Worm (Caenorhabditis elegans): ENCODE results near the gene C01G6.4.
A peak's percentile ranks its signal among the peaks of the same experiment; 100 is the strongest.

The C01G6.4 gene

ce11 chrII:9283668-9284357 is 11.0 kb upstream of the C01G6.4 start (continued):
- TF ChIP-seq F16B12.6 (tag; optimal IDR thresholded peaks at IDR 0.05) (no peak), fkh-4 (tag; optimal IDR thresholded peaks at IDR 0.05; ENCODE audit: borderline replicate concordance) (no peak), nhr-12 (tag; optimal IDR thresholded peaks at IDR 0.05) (no peak), fkh-8 (tag; optimal IDR thresholded peaks at IDR 0.05) (peak; percentile 33), lin-13 (GFP tag; optimal IDR thresholded peaks at IDR 0.05) (peak; percentile 69), nhr-237 (tag; optimal IDR thresholded peaks at IDR 0.05) (no peak), lin-15B (tag; optimal IDR thresholded peaks at IDR 0.05) (no peak), dpl-1 (GFP tag; optimal IDR thresholded peaks at IDR 0.05) (peak in 2 of 3 experiments; percentile 19 to 51), ceh-90 (tag; optimal IDR thresholded peaks at IDR 0.05) (no peak), unc-86 (tag; optimal IDR thresholded peaks at IDR 0.05) (no peak), egl-27 (tag; optimal IDR thresholded peaks at IDR 0.05) (no peak), mdl-1 (tag; optimal IDR thresholded peaks at IDR 0.05) (peak in 1 of 2 experiments; percentile 98), nhr-71 (tag; optimal IDR thresholded peaks at IDR 0.05) (peak; percentile 95), unc-130 (tag; optimal IDR thresholded peaks at IDR 0.05) (peak; percentile 97), hlh-4 (tag; optimal IDR thresholded peaks at IDR 0.05) (no peak), blmp-1 (tag; optimal IDR thresholded peaks at IDR 0.05) (peak; percentile 79), swsn-7 (tag; optimal IDR thresholded peaks at IDR 0.05) (peak; percentile 64), ceh-8 (GFP tag; optimal IDR thresholded peaks at IDR 0.05) (no peak), snu-23 (GFP tag; optimal IDR thresholded peaks at IDR 0.05) (peak; percentile 86), sup-37 (GFP tag; optimal IDR thresholded peaks at IDR 0.05) (no peak), nhr-84 (tag; optimal IDR thresholded peaks at IDR 0.05) (no peak), skn-1 (tag; optimal IDR thresholded peaks at IDR 0.05) (peak; percentile 66), sptf-1 (tag; optimal IDR thresholded peaks at IDR 0.05) (no peak), nhr-28 (tag; optimal IDR thresholded peaks at IDR 0.05) (no peak), elt-3 (tag; optimal IDR thresholded peaks at IDR 0.05) (peak in 2 of 6 experiments; percentile 88 to 97), aly-2 (tag; optimal IDR thresholded peaks at IDR 0.05) (no peak), lin-39 (tag; optimal IDR thresholded peaks at IDR 0.05) (peak; percentile 87), fos-1 (tag; optimal IDR thresholded peaks at IDR 0.05) (no peak), ceh-63 (GFP tag; optimal IDR thresholded peaks at IDR 0.05) (no peak), sox-4 (tag; optimal IDR thresholded peaks at IDR 0.05) (no peak), nhr-20 (tag; optimal IDR thresholded peaks at IDR 0.05) (peak; percentile 93), nhr-11 (tag; optimal IDR thresholded peaks at IDR 0.05) (peak; percentile 79), lir-3 (tag; optimal IDR thresholded peaks at IDR 0.05; ENCODE audit: poor library complexity) (peak; percentile 69), ets-5 (GFP tag; IDR thresholded peaks at IDR 0.05) (no peak), zag-1 (tag; optimal IDR thresholded peaks at IDR 0.05) (no peak), nhr-85 (tag) (peak; percentile 93), ztf-4 (tag; optimal IDR thresholded peaks at IDR 0.05) (peak; percentile 48), ces-1 (GFP tag; optimal IDR thresholded peaks at IDR 0.05) (no peak), ceh-82 (tag; optimal IDR thresholded peaks at IDR 0.05) (no peak), snpc-4 (tag; optimal IDR thresholded peaks at IDR 0.05) (no peak), hlh-17 (GFP tag; optimal IDR thresholded peaks at IDR 0.05; ENCODE audit: borderline replicate concordance) (no peak), mep-1 (tag; optimal IDR thresholded peaks at IDR 0.05) (peak; percentile 81), ceh-88 (GFP tag; IDR thresholded peaks at IDR 0.05) (peak; percentile 50; the same call in 1 of the 2 replicates), unc-30 (tag; optimal IDR thresholded peaks at IDR 0.05) (no peak), nhr-47 (tag; optimal IDR thresholded peaks at IDR 0.05) (peak; percentile 71), C04F5.9 (tag; optimal IDR thresholded peaks at IDR 0.05) (no peak), pqm-1 (tag; optimal IDR thresholded peaks at IDR 0.05) (no peak), isw-1 (GFP tag; IDR thresholded peaks at IDR 0.05) (no peak), xbp-1 (tag; optimal IDR thresholded peaks at IDR 0.05) (peak; percentile 53), Y116A8C.19 (tag; optimal IDR thresholded peaks at IDR 0.05; ENCODE audit: borderline replicate concordance) (no peak), vab-15 (tag; optimal IDR thresholded peaks at IDR 0.05) (peak; percentile 46), unc-98 (GFP tag; IDR thresholded peaks at IDR 0.05) (no peak), tlp-1 (tag; optimal IDR thresholded peaks at IDR 0.05) (no peak)

All from whole organism, L1 larva.